Fruit fly (Drosophila melanogaster) whole organism, embryonic: ENCODE measurements around the gene CG45218.

Source experiments
- ATbp ChIP-seq: fragments of 200-800 bp; sonication (Bioruptor generic); optimal IDR thresholded peaks from 2 replicates; lab custom pipeline; 2017; ENCODE audit warnings: missing biosample characterization, mild to moderate bottlenecking, missing genetic modification characterization, missing genetic modification reagents
- CG10431 ChIP-seq: fragments of 200-800 bp; sonication (Bioruptor generic); optimal IDR thresholded peaks from 3 replicates; lab custom pipeline; 2018; ENCODE audit warnings: missing biosample characterization, mild to moderate bottlenecking, missing genetic modification characterization
- CG10543 ChIP-seq: fragments of 200-800 bp; sonication (Bioruptor generic); optimal IDR thresholded peaks from 3 replicates; lab custom pipeline; 2017; ENCODE audit warnings: missing biosample characterization, mild to moderate bottlenecking, missing genetic modification characterization, moderate library complexity
- CG12155 ChIP-seq: fragments of 200-800 bp; sonication (Bioruptor generic); optimal IDR thresholded peaks from 3 replicates; lab custom pipeline; 2016; ENCODE audit warnings: missing biosample characterization, missing genetic modification characterization
- CG12219 ChIP-seq: fragments of 200-800 bp; sonication (Bioruptor generic); optimal IDR thresholded peaks from 3 replicates; lab custom pipeline; 2018; ENCODE audit warnings: missing biosample characterization, mild to moderate bottlenecking, missing genetic modification characterization
- CG12236 ChIP-seq: fragments of 200-800 bp; sonication (Bioruptor generic); optimal IDR thresholded peaks from 2 replicates; lab custom pipeline; 2016; ENCODE audit warnings: missing biosample characterization, missing genetic modification characterization
- CG15269 ChIP-seq: fragments of 200-800 bp; sonication (Bioruptor generic); optimal IDR thresholded peaks from 2 replicates; lab custom pipeline; 2018; ENCODE audit warnings: missing biosample characterization, mild to moderate bottlenecking, missing genetic modification characterization, moderate library complexity
- CG15696 ChIP-seq: fragments of 200-800 bp; sonication (Bioruptor generic); optimal IDR thresholded peaks from 2 replicates; lab custom pipeline; 2019; ENCODE audit warnings: missing biosample characterization, mild to moderate bottlenecking, missing genetic modification characterization, moderate library complexity
- CG1602 ChIP-seq: fragments of 200-800 bp; sonication (Bioruptor generic); optimal IDR thresholded peaks from 3 replicates; lab custom pipeline; 2016; ENCODE audit warnings: missing biosample characterization, missing genetic modification characterization
- CG17328 ChIP-seq: fragments of 200-800 bp; sonication (Bioruptor generic); IDR thresholded peaks from 2 replicates; pipeline ENCODE4 v1.3.6; 2022; ENCODE audit warnings: missing biosample characterization, missing genetic modification characterization
- CG18619 ChIP-seq: fragments of 200-800 bp; sonication (Bioruptor generic); optimal IDR thresholded peaks from 3 replicates; lab custom pipeline; 2017; ENCODE audit warnings: missing biosample characterization, mild to moderate bottlenecking, missing genetic modification characterization
- CG30020 ChIP-seq: fragments of 200-800 bp; optimal IDR thresholded peaks from 2 replicates; lab custom pipeline; 2019; ENCODE audit warnings: missing biosample characterization, mild to moderate bottlenecking, missing genetic modification characterization, moderate library complexity
- CG33557 ChIP-seq: fragments of 200-800 bp; sonication (Bioruptor generic); optimal IDR thresholded peaks from 2 replicates; lab custom pipeline; 2019; ENCODE audit warnings: missing biosample characterization, mild to moderate bottlenecking, missing genetic modification characterization, moderate library complexity
- CG4404 ChIP-seq: fragments of 200-800 bp; sonication (Bioruptor generic); IDR thresholded peaks from 2 replicates; pipeline ENCODE4 v1.3.6; 2022; ENCODE audit warnings: missing biosample characterization, missing genetic modification characterization
- CG4854 ChIP-seq: fragments of 200-800 bp; sonication (Bioruptor generic); optimal IDR thresholded peaks from 2 replicates; lab custom pipeline; 2016; ENCODE audit warnings: missing biosample characterization, missing genetic modification characterization, inconsistent platforms
- CG5180 ChIP-seq: fragments of 200-800 bp; sonication (Bioruptor generic); optimal IDR thresholded peaks from 3 replicates; lab custom pipeline; 2017; ENCODE audit warnings: missing biosample characterization, missing genetic modification characterization, mild to moderate bottlenecking, moderate library complexity, missing genetic modification reagents
- CG7839 ChIP-seq: fragments of 200-800 bp; sonication (Bioruptor generic); optimal IDR thresholded peaks from 3 replicates; lab custom pipeline; 2018; ENCODE audit warnings: missing biosample characterization, mild to moderate bottlenecking, missing genetic modification characterization, moderate library complexity
- CG7987 ChIP-seq: fragments of 200-800 bp; sonication (Bioruptor generic); optimal IDR thresholded peaks from 2 replicates; lab custom pipeline; 2018; ENCODE audit warnings: missing biosample characterization, mild to moderate bottlenecking, missing genetic modification characterization, moderate library complexity
- CG8290 ChIP-seq, 3 experiments: fragments of 200-800 bp; sonication (Bioruptor generic); optimal IDR thresholded peaks; 2 replicates each; lab custom pipeline; 2016 to 2019; ENCODE audit warnings: missing biosample characterization in 3 of 3, missing genetic modification characterization in 3 of 3, mild to moderate bottlenecking in 2 of 3, moderate library complexity in 1 of 3
- CHES-1-like ChIP-seq: fragments of 200-800 bp; sonication (Bioruptor generic); optimal IDR thresholded peaks from 2 replicates; lab custom pipeline; 2016; ENCODE audit warnings: missing biosample characterization, missing genetic modification characterization
- D19A ChIP-seq: fragments of 200-800 bp; optimal IDR thresholded peaks from 3 replicates; lab custom pipeline; 2019; ENCODE audit warnings: missing biosample characterization, mild to moderate bottlenecking, missing genetic modification characterization, moderate library complexity
- Dll ChIP-seq: fragments of 200-800 bp; sonication (Bioruptor generic); IDR thresholded peaks from 4 replicates; pipeline ENCODE4 v1.3.6; 2022; ENCODE audit warnings: missing biosample characterization, missing genetic modification characterization; ENCODE audit not compliant: partially characterized antibody
- Doc3 ChIP-seq: fragments of 200-800 bp; sonication (Bioruptor generic); IDR thresholded peaks from 3 replicates; pipeline ENCODE4 v1.3.6; 2022; ENCODE audit warnings: missing biosample characterization, missing genetic modification characterization; ENCODE audit not compliant: partially characterized antibody
- Dp ChIP-seq: fragments of 200-800 bp; sonication (Bioruptor generic); optimal IDR thresholded peaks from 2 replicates; lab custom pipeline; 2018; ENCODE audit warnings: missing biosample characterization, mild to moderate bottlenecking, missing genetic modification characterization, moderate library complexity
- ERR ChIP-seq: fragments of 200-800 bp; sonication (Bioruptor generic); optimal IDR thresholded peaks from 2 replicates; lab custom pipeline; 2016; ENCODE audit warnings: missing biosample characterization, missing genetic modification characterization
- Max ChIP-seq: fragments of 200-800 bp; sonication (Bioruptor generic); optimal IDR thresholded peaks from 2 replicates; lab custom pipeline; 2016; ENCODE audit warnings: missing biosample characterization, mild to moderate bottlenecking, missing genetic modification characterization
- Myb ChIP-seq: fragments of 200-800 bp; sonication (Bioruptor generic); optimal IDR thresholded peaks from 2 replicates; lab custom pipeline; 2016; ENCODE audit warnings: missing biosample characterization, missing genetic modification characterization
- Nf-YA ChIP-seq: fragments of 200-800 bp; sonication (Bioruptor generic); IDR thresholded peaks from 2 replicates; pipeline ENCODE4 v1.3.6; 2022; ENCODE audit warnings: missing biosample characterization, missing genetic modification characterization
- Sox100B ChIP-seq: fragments of 200-800 bp; sonication (Bioruptor generic); optimal IDR thresholded peaks from 3 replicates; lab custom pipeline; 2018; ENCODE audit warnings: missing biosample characterization, mild to moderate bottlenecking, missing genetic modification characterization
- Trl ChIP-seq, 3 experiments: fragments of >200 bp in 2 of 3; fragments of 200-800 bp in 1 of 3; sonication (Bioruptor generic) in 1 of 3; optimal IDR thresholded peaks; 2 replicates in 1 of 3; 3 replicates in 2 of 3; lab custom pipeline; 2016 to 2017; ENCODE audit warnings: missing biosample characterization in 1 of 3, missing genetic modification characterization in 1 of 3
- amos ChIP-seq: fragments of 200-800 bp; sonication (Bioruptor generic); IDR thresholded peaks from 2 replicates; pipeline ENCODE4 v1.3.6; 2022; ENCODE audit warnings: missing biosample characterization, missing genetic modification characterization; ENCODE audit not compliant: partially characterized antibody
- ap ChIP-seq: fragments of 200-800 bp; sonication (Bioruptor generic); IDR thresholded peaks from 2 replicates; pipeline ENCODE4 v1.3.6; 2022; ENCODE audit warnings: missing biosample characterization, missing genetic modification characterization
- cg ChIP-seq: fragments of 200-800 bp; sonication (Bioruptor generic); optimal IDR thresholded peaks from 3 replicates; lab custom pipeline; 2019; ENCODE audit warnings: missing biosample characterization, mild to moderate bottlenecking, missing genetic modification characterization, moderate library complexity
- chif ChIP-seq, 2 experiments: fragments of 200-800 bp; sonication (Bioruptor generic); optimal IDR thresholded peaks; 3 replicates each; lab custom pipeline; 2016; ENCODE audit warnings: missing biosample characterization in 2 of 2, missing genetic modification characterization in 2 of 2
- dati ChIP-seq: fragments of 200-800 bp; sonication (Bioruptor generic); IDR thresholded peaks from 2 replicates; pipeline ENCODE4 v1.3.6; 2022; ENCODE audit warnings: missing biosample characterization, missing genetic modification characterization
- gce ChIP-seq: fragments of 200-800 bp; sonication (Bioruptor generic); IDR thresholded peaks from 3 replicates; pipeline ENCODE4 v1.3.6; 2022; ENCODE audit warnings: missing biosample characterization, missing genetic modification characterization
- grau ChIP-seq: fragments of 200-800 bp; optimal IDR thresholded peaks from 3 replicates; lab custom pipeline; 2019; ENCODE audit warnings: missing biosample characterization, mild to moderate bottlenecking, missing genetic modification characterization, moderate library complexity
- hkb ChIP-seq, 2 experiments: fragments of 200-800 bp in 1 of 2; fragments of >200 bp in 1 of 2; sonication (Bioruptor generic) in 1 of 2; IDR thresholded peaks in 1 of 2; optimal IDR thresholded peaks in 1 of 2; 2 replicates each; pipeline versions ENCODE4 v1.3.6 to Lab custom; 2017 to 2022; ENCODE audit warnings: missing biosample characterization in 1 of 2, missing genetic modification characterization in 1 of 2
- luna ChIP-seq: fragments of 200-800 bp; sonication (Bioruptor generic); optimal IDR thresholded peaks from 2 replicates; lab custom pipeline; 2016; ENCODE audit warnings: missing biosample characterization, missing genetic modification characterization
- nom ChIP-seq: fragments of 200-800 bp; sonication (Bioruptor generic); optimal IDR thresholded peaks from 2 replicates; lab custom pipeline; 2017; ENCODE audit warnings: missing biosample characterization, missing genetic modification characterization, mild to moderate bottlenecking, moderate library complexity, missing genetic modification reagents
- pfk ChIP-seq: fragments of 200-800 bp; sonication (Bioruptor generic); optimal IDR thresholded peaks from 2 replicates; lab custom pipeline; 2018; ENCODE audit warnings: missing biosample characterization, mild to moderate bottlenecking, missing genetic modification characterization, moderate library complexity
- prd ChIP-seq, 3 experiments: fragments of >200 bp in 2 of 3; fragments of 200-800 bp in 1 of 3; sonication (Bioruptor generic) in 1 of 3; optimal IDR thresholded peaks in 2 of 3; IDR thresholded peaks in 1 of 3; 2 replicates in 2 of 3; 3 replicates in 1 of 3; pipeline versions ENCODE4 v1.3.6 to Lab custom; 2017 to 2022; ENCODE audit warnings: missing biosample characterization in 1 of 3, missing genetic modification characterization in 1 of 3
- psq ChIP-seq: fragments of 200-800 bp; sonication (Bioruptor generic); optimal IDR thresholded peaks from 2 replicates; lab custom pipeline; 2017; ENCODE audit warnings: missing biosample characterization, missing genetic modification characterization
- sens ChIP-seq: fragments of 200-800 bp; sonication (Bioruptor generic); peaks from one replicate; lab custom pipeline; 2016; ENCODE audit warnings: missing biosample characterization, missing genetic modification characterization
- shn ChIP-seq: fragments of 200-800 bp; sonication (Bioruptor generic); optimal IDR thresholded peaks from 3 replicates; lab custom pipeline; 2016; ENCODE audit warnings: missing biosample characterization, missing genetic modification characterization
- so ChIP-seq: fragments of 200-800 bp; sonication (Bioruptor generic); IDR thresholded peaks from 3 replicates; pipeline ENCODE4 v1.3.6; 2022; ENCODE audit warnings: missing biosample characterization, missing genetic modification characterization
- vfl ChIP-seq: fragments of 200-800 bp; sonication (Bioruptor generic); optimal IDR thresholded peaks from 2 replicates; lab custom pipeline; 2016; ENCODE audit warnings: missing biosample characterization, missing genetic modification characterization

Gene CG45218

DNA sequence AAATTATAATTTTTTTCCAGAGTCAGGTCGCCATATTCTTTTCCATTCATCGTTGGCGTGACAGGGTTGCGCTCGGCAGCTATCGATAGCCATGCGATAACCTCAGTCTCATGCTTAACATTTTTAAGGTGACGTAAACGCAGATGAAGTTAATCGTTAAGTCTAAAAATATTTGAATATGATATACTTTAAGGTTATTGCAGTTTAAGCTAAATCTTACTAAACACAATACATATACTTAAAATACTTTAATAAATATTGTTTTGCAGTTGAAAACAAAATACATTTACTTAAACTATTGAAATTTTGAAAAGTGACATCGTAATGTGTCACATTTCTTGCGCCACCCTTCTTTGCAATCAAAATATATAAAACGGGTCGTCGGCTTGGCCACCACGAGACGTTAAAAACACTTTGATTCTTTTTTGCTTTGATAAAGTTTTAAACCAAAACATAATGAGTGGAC lies 15.4 kb downstream of the CG45218 start, which contains the start of the genes Cp190 and CG4338 (continued):
- TF ChIP-seq CG18619 (GFP tag; lab: Kevin White, UChicago) (peak; percentile 98), CG30020 (tag; lab: Kevin White, UChicago) (peak; percentile 93), Trl (optimal IDR thresholded peaks at IDR 0.05; lab: Kevin White, UChicago) (no peak), Trl (GFP tag; optimal IDR thresholded peaks at IDR 0.05; lab: Kevin White, UChicago) (peak; percentile 90), Sox100B (GFP tag; lab: Kevin White, UChicago) (peak; percentile 98), shn (GFP tag; lab: Kevin White, UChicago) (peak; percentile 84), ATbp (GFP tag; lab: Kevin White, UChicago) (peak; percentile 96), psq (GFP tag; lab: Kevin White, UChicago) (peak; percentile 91), sens (GFP tag; lab: Kevin White, UChicago) (peak; percentile 99), dati (GFP tag; lab: Robert Waterston, UW) (peak; percentile 61; the same call in 1 of the 2 replicates), Nf-YA (GFP tag; lab: Robert Waterston, UW) (peak; percentile 87), so (GFP tag; lab: Robert Waterston, UW) (peak; percentile 96), chif (GFP tag; optimal IDR thresholded peaks at IDR 0.05; lab: Kevin White, UChicago) (peak; percentile 84 to 95), CHES-1-like (GFP tag; lab: Kevin White, UChicago) (peak; percentile 89), Max (GFP tag; lab: Kevin White, UChicago) (peak; percentile 98), gce (GFP tag; lab: Robert Waterston, UW) (peak; percentile 94), CG33557 (GFP tag; lab: Kevin White, UChicago) (peak; percentile 99), CG10543 (GFP tag; lab: Kevin White, UChicago) (peak; percentile 99), Doc3 (GFP tag; lab: Robert Waterston, UW) (peak; percentile 61; the same call in 2 of the 3 replicates), nom (GFP tag; lab: Kevin White, UChicago) (peak; percentile 95), Dp (GFP tag; lab: Kevin White, UChicago) (peak; percentile 52), CG4404 (peak; percentile 97), cg (GFP tag; lab: Kevin White, UChicago) (peak; percentile 10), CG7987 (GFP tag; lab: Kevin White, UChicago) (peak; percentile 87), vfl (GFP tag; lab: Kevin White, UChicago) (peak; percentile 96), CG12155 (GFP tag; lab: Kevin White, UChicago) (peak; percentile 97), CG15269 (peak; percentile 99), CG1602 (GFP tag; lab: Kevin White, UChicago) (peak; percentile 98), amos (GFP tag; lab: Robert Waterston, UW) (peak; percentile 88), CG10431 (GFP tag; lab: Kevin White, UChicago) (peak; percentile 96), CG4854 (GFP tag; lab: Kevin White, UChicago) (peak; percentile 91), D19A (tag; lab: Kevin White, UChicago) (peak; percentile 96), CG17328 (GFP tag; lab: Robert Waterston, UW) (peak; percentile 96), CG7839 (tag; lab: Kevin White, UChicago) (peak; percentile 99), Dll (GFP tag; lab: Robert Waterston, UW) (peak; percentile 78; the same call in 3 of the 4 replicates), prd (optimal IDR thresholded peaks at IDR 0.05; lab: Kevin White, UChicago) (no peak), prd (GFP tag; IDR thresholded peaks at IDR 0.05; lab: Robert Waterston, UW) (peak; percentile 98), luna (peak; percentile 65), CG15696 (peak; percentile 99), ERR (GFP tag; lab: Kevin White, UChicago) (peak; percentile 67), CG5180 (GFP tag; lab: Kevin White, UChicago) (peak; percentile 89), grau (tag; lab: Kevin White, UChicago) (peak; percentile 98), ap (GFP tag; lab: Robert Waterston, UW) (peak; percentile 91), CG8290 (GFP tag; optimal IDR thresholded peaks at IDR 0.05; lab: Kevin White, UChicago) (peak; percentile 96), CG8290 (tag; optimal IDR thresholded peaks at IDR 0.05; lab: Kevin White, UChicago) (peak; percentile 90), hkb (optimal IDR thresholded peaks at IDR 0.05; lab: Kevin White, UChicago) (no peak), hkb (GFP tag; IDR thresholded peaks at IDR 0.05; lab: Robert Waterston, UW) (peak; percentile 97), Myb (GFP tag; lab: Kevin White, UChicago) (peak; percentile 79), CG12236 (GFP tag; lab: Kevin White, UChicago) (peak; percentile 79), CG12219 (GFP tag; lab: Kevin White, UChicago) (peak; percentile 97), pfk (GFP tag; lab: Kevin White, UChicago) (peak; percentile 70)
